Fruit fly (Drosophila melanogaster): ENCODE measurements around the gene chrb.

DNA sequence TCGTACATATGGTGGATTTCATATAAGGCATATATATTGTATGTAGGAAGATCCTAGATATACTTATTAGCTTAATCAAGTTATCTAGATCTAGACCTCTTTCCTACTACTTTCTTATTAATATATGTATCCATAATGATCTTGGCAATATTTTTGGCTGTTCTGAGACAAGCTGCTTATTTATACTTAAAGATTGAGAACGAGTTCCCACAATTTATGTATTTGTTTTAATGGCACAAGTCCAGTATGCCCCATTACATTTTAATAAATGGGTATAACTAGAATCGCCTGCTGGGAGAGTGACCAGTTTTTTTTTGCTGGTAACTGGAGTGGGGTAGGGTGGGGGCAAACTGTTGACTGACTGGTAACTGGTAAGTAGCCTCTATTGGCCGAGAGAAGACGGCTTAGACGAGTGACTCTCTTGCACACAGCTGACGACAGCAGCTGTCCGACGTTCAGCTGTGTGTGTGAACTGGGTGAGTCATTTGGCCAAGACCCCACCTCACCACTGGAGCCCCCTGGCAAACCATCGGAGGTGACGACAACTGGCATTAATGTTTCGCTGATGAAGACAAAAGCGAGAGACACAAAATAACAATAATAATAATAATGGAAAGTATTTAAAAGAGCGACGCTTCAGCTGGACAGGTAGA lies 49.5 kb downstream of the chrb start:
- peak; percentile 14; the same call in 1 of the 2 replicates for TF ChIP-seq Ets98B (GFP tag; IDR thresholded peaks at IDR 0.05)
- TF ChIP-seq CG34367 (tag; optimal IDR thresholded peaks at IDR 0.05), result no peak
- peak; percentile 34; the same call in 1 of the 2 replicates for TF ChIP-seq CG32121 (GFP tag; IDR thresholded peaks at IDR 0.05)

All from whole organism, pupa.